Worm (Caenorhabditis elegans) whole organism, young adult: Measurements from ENCODE around the gene Y37E11AL.12.

Experiments used
- B0035.1 ChIP-seq: sonication (generic microtip); optimal IDR thresholded peaks from 2 replicates; lab custom pipeline; 2016; ENCODE audit warnings: missing genetic modification characterization, mild to moderate bottlenecking, missing compliant biosample characterization, missing genotype, missing genetic modification reagents
- F10E7.11 ChIP-seq: sonication (generic microtip); optimal IDR thresholded peaks from 2 replicates; lab custom pipeline; 2017; ENCODE audit warnings: mild to moderate bottlenecking, missing genetic modification characterization, moderate library complexity, missing compliant biosample characterization
- F37B4.10 ChIP-seq: fragments of 200-800 bp; sonication (Bioruptor generic); IDR thresholded peaks from 2 replicates; pipeline ENCODE4 v1.3.6; 2022; ENCODE audit warnings: missing genetic modification characterization, missing compliant biosample characterization
- F49E8.2 ChIP-seq: sonication (generic microtip); optimal IDR thresholded peaks from 3 replicates; lab custom pipeline; 2017; ENCODE audit warnings: missing genetic modification characterization, mild to moderate bottlenecking, missing compliant biosample characterization, antibody characterized with exemption, moderate library complexity; ENCODE audit not compliant: insufficient read depth
- F52B5.7 ChIP-seq: sonication (generic microtip); optimal IDR thresholded peaks from 2 replicates; lab custom pipeline; 2016; ENCODE audit warnings: mild to moderate bottlenecking, missing genetic modification characterization, missing compliant biosample characterization
- K11D2.4 ChIP-seq: fragments of 200-800 bp; sonication (Bioruptor generic); IDR thresholded peaks from 2 replicates; pipeline ENCODE4 v1.3.6; 2022; ENCODE audit warnings: missing genetic modification reagents, missing genetic modification characterization, missing compliant biosample characterization
- Y53G8AR.9 ChIP-seq: fragments of 200-800 bp; sonication (Bioruptor generic); conservative IDR thresholded peaks from 2 replicates; pipeline ENCODE4 v1.3.6; 2022; ENCODE audit warnings: missing genetic modification reagents, missing genetic modification characterization, missing compliant biosample characterization
- Y67H2A.10 ChIP-seq: fragments of 200-800 bp; sonication (Bioruptor generic); conservative IDR thresholded peaks from 2 replicates; pipeline ENCODE4 v1.3.6; 2022; ENCODE audit warnings: missing genetic modification reagents, missing genetic modification characterization, missing compliant biosample characterization
- ZK185.1 ChIP-seq: sonication (generic microtip); optimal IDR thresholded peaks from 2 replicates; lab custom pipeline; 2016; ENCODE audit warnings: mild to moderate bottlenecking, missing genetic modification characterization, missing compliant biosample characterization; ENCODE audit not compliant: poor library complexity, severe bottlenecking
- akir-1 ChIP-seq: fragments of 200-800 bp; sonication (Bioruptor generic); optimal IDR thresholded peaks from 2 replicates; lab custom pipeline; 2018; ENCODE audit warnings: mild to moderate bottlenecking, missing genetic modification characterization, moderate library complexity, missing compliant biosample characterization
- ama-1 ChIP-seq, 3 experiments: fragments of 150-350 bp in 1 of 3; sonication (generic microtip) in 2 of 3; optimal IDR thresholded peaks; 2 replicates each; lab custom pipeline; 2014 to 2018; ENCODE audit warnings: missing biosample characterization in 2 of 3, missing genetic modification characterization in 2 of 3, missing genetic modification reagents in 2 of 3
- aptf-3 ChIP-seq: fragments of 200-800 bp; sonication (Bioruptor generic); IDR thresholded peaks from 2 replicates; pipeline ENCODE4 v1.3.6; 2022; ENCODE audit warnings: missing genetic modification characterization, missing compliant biosample characterization
- attf-6 ChIP-seq: fragments of 200-800 bp; sonication (Bioruptor generic); IDR thresholded peaks from 2 replicates; pipeline ENCODE4 v1.3.6; 2022; ENCODE audit warnings: missing genetic modification reagents, missing genetic modification characterization, missing compliant biosample characterization
- bed-1 ChIP-seq: fragments of 200-800 bp; sonication (Bioruptor generic); IDR thresholded peaks from 2 replicates; pipeline ENCODE4 v1.3.6; 2022; ENCODE audit warnings: missing genetic modification reagents, missing genetic modification characterization, missing compliant biosample characterization
- bed-2 ChIP-seq: fragments of 200-800 bp; sonication (Bioruptor generic); IDR thresholded peaks from 2 replicates; pipeline ENCODE4 v1.3.6; 2022; ENCODE audit warnings: missing genetic modification reagents, missing genetic modification characterization, missing compliant biosample characterization
- cebp-1 ChIP-seq, 2 experiments: fragments of 200-800 bp in 1 of 2; sonication (Bioruptor generic) in 1 of 2; sonication (generic microtip) in 1 of 2; IDR thresholded peaks in 1 of 2; optimal IDR thresholded peaks in 1 of 2; 2 replicates each; pipeline versions ENCODE4 v1.3.6 to Lab custom; 2017 to 2022; ENCODE audit warnings: missing compliant biosample characterization in 2 of 2, missing genetic modification characterization in 2 of 2, mild to moderate bottlenecking in 1 of 2, missing genetic modification reagents in 1 of 2, moderate library complexity in 1 of 2
- ceh-79 ChIP-seq: sonication (generic microtip); optimal IDR thresholded peaks from 2 replicates; lab custom pipeline; 2017; ENCODE audit warnings: mild to moderate bottlenecking, missing genetic modification characterization, missing compliant biosample characterization
- ceh-91 ChIP-seq: fragments of 200-800 bp; sonication (Bioruptor generic); IDR thresholded peaks from 2 replicates; pipeline ENCODE4 v1.3.6; 2022; ENCODE audit warnings: missing genetic modification reagents, missing genetic modification characterization, missing compliant biosample characterization
- die-1 ChIP-seq: sonication (generic microtip); optimal IDR thresholded peaks from 2 replicates; lab custom pipeline; 2016; ENCODE audit warnings: missing genotype, mild to moderate bottlenecking, missing genetic modification characterization, missing compliant biosample characterization
- dpl-1 ChIP-seq: fragments of 150-350 bp; optimal IDR thresholded peaks from 2 replicates; lab custom pipeline; 2014; ENCODE audit warnings: missing biosample characterization, missing genetic modification reagents, missing genetic modification characterization
- efl-1 ChIP-seq: fragments of 150-350 bp; optimal IDR thresholded peaks from 2 replicates; lab custom pipeline; 2014; ENCODE audit warnings: missing biosample characterization, missing genetic modification reagents, missing genetic modification characterization
- egl-18 ChIP-seq: fragments of 200-800 bp; sonication (Bioruptor generic); IDR thresholded peaks from 2 replicates; pipeline ENCODE4 v1.3.6; 2022; ENCODE audit warnings: missing genetic modification reagents, missing genetic modification characterization, missing compliant biosample characterization
- egrh-3 ChIP-seq: fragments of 200-800 bp; sonication (Bioruptor generic); IDR thresholded peaks from 2 replicates; pipeline ENCODE4 v1.3.6; 2022; ENCODE audit warnings: missing genetic modification reagents, missing genetic modification characterization, missing compliant biosample characterization
- gei-17 ChIP-seq: fragments of 200-800 bp; sonication (Bioruptor generic); optimal IDR thresholded peaks from 2 replicates; lab custom pipeline; 2018; ENCODE audit warnings: mild to moderate bottlenecking, missing genetic modification characterization, missing compliant biosample characterization
- hmg-20 ChIP-seq: fragments of 200-800 bp; sonication (Bioruptor generic); IDR thresholded peaks from 2 replicates; pipeline ENCODE4 v1.3.6; 2022; ENCODE audit warnings: missing genetic modification reagents, missing genetic modification characterization, missing compliant biosample characterization
- let-526 ChIP-seq: fragments of 200-800 bp; sonication (Bioruptor generic); IDR thresholded peaks from 2 replicates; pipeline ENCODE4 v1.3.6; 2022; ENCODE audit warnings: missing genetic modification reagents, missing genetic modification characterization, missing compliant biosample characterization
- lin-40 ChIP-seq: sonication (generic microtip); optimal IDR thresholded peaks from 2 replicates; lab custom pipeline; 2016; ENCODE audit warnings: missing genetic modification characterization, mild to moderate bottlenecking, missing compliant biosample characterization, missing genotype, missing genetic modification reagents
- lin-54 ChIP-seq: fragments of 200-800 bp; sonication (Bioruptor generic); optimal IDR thresholded peaks from 2 replicates; lab custom pipeline; 2018; ENCODE audit warnings: mild to moderate bottlenecking, missing genetic modification characterization, missing compliant biosample characterization
- lir-1 ChIP-seq: fragments of 200-800 bp; sonication (Bioruptor generic); conservative IDR thresholded peaks from 2 replicates; pipeline ENCODE4 v1.3.6; 2022; ENCODE audit warnings: missing genetic modification reagents, missing genetic modification characterization, missing compliant biosample characterization
- lsl-1 ChIP-seq: fragments of 200-800 bp; sonication (Bioruptor generic); optimal IDR thresholded peaks from 2 replicates; lab custom pipeline; 2018; ENCODE audit warnings: mild to moderate bottlenecking, missing genetic modification characterization, moderate library complexity, missing compliant biosample characterization
- lsy-27 ChIP-seq: sonication (generic microtip); optimal IDR thresholded peaks from 2 replicates; lab custom pipeline; 2017; ENCODE audit warnings: missing genetic modification characterization, mild to moderate bottlenecking, missing compliant biosample characterization, antibody characterized with exemption, missing genotype, borderline replicate concordance; ENCODE audit not compliant: insufficient read depth
- madf-10 ChIP-seq: sonication (generic microtip); optimal IDR thresholded peaks from 2 replicates; lab custom pipeline; 2016; ENCODE audit warnings: mild to moderate bottlenecking, missing genetic modification characterization, missing compliant biosample characterization
- madf-6 ChIP-seq: fragments of 200-800 bp; sonication (Bioruptor generic); IDR thresholded peaks from 2 replicates; pipeline ENCODE4 v1.3.6; 2022; ENCODE audit warnings: missing genetic modification reagents, missing genetic modification characterization, missing compliant biosample characterization
- madf-8 ChIP-seq: fragments of 200-800 bp; sonication (Bioruptor generic); conservative IDR thresholded peaks from 2 replicates; pipeline ENCODE4 v1.3.6; 2022; ENCODE audit warnings: missing genetic modification reagents, missing genetic modification characterization, missing compliant biosample characterization
- nfyb-1 ChIP-seq: fragments of 200-800 bp; sonication (Bioruptor generic); IDR thresholded peaks from 2 replicates; pipeline ENCODE4 v1.3.6; 2022; ENCODE audit warnings: missing genetic modification reagents, missing genetic modification characterization, missing compliant biosample characterization
- nhr-90 ChIP-seq: sonication (generic microtip); optimal IDR thresholded peaks from 2 replicates; lab custom pipeline; 2016; ENCODE audit warnings: missing genotype, mild to moderate bottlenecking, missing genetic modification characterization, missing compliant biosample characterization
- pha-4 ChIP-seq: fragments of 150-350 bp; sonication (generic microtip); optimal IDR thresholded peaks from 2 replicates; lab custom pipeline; 2014; ENCODE audit warnings: missing biosample characterization, missing genetic modification reagents, missing genetic modification characterization
- repo-1 ChIP-seq: sonication (generic microtip); optimal IDR thresholded peaks from 2 replicates; lab custom pipeline; 2017; ENCODE audit warnings: mild to moderate bottlenecking, missing genetic modification characterization, missing compliant biosample characterization
- sea-2 ChIP-seq: fragments of 200-800 bp; sonication (Bioruptor generic); IDR thresholded peaks from 2 replicates; pipeline ENCODE4 v1.3.6; 2022; ENCODE audit warnings: missing genetic modification characterization, missing compliant biosample characterization
- snpc-1.3 ChIP-seq: sonication (generic microtip); optimal IDR thresholded peaks from 2 replicates; lab custom pipeline; 2017; ENCODE audit warnings: missing genetic modification characterization, mild to moderate bottlenecking, missing compliant biosample characterization, antibody characterized with exemption, moderate library complexity, missing genotype, missing genetic modification reagents; ENCODE audit not compliant: insufficient read depth
- tbp1 ChIP-seq: fragments of 200-800 bp; sonication (Bioruptor generic); optimal IDR thresholded peaks from 2 replicates; lab custom pipeline; 2018; ENCODE audit warnings: mild to moderate bottlenecking, missing genetic modification characterization, missing compliant biosample characterization
- tbx-9 ChIP-seq: sonication (generic microtip); optimal IDR thresholded peaks from 2 replicates; lab custom pipeline; 2016; ENCODE audit warnings: borderline replicate concordance, missing genetic modification characterization, inconsistent platforms, missing compliant biosample characterization
- ztf-22 ChIP-seq: fragments of 200-800 bp; sonication (Bioruptor generic); optimal IDR thresholded peaks from 2 replicates; lab custom pipeline; 2018; ENCODE audit warnings: mild to moderate bottlenecking, missing genetic modification characterization, moderate library complexity, missing compliant biosample characterization
- ztf-25 ChIP-seq: fragments of 200-800 bp; sonication (Bioruptor generic); IDR thresholded peaks from 2 replicates; pipeline ENCODE4 v1.3.6; 2022; ENCODE audit warnings: missing genetic modification reagents, missing genetic modification characterization, missing compliant biosample characterization
- ztf-26 ChIP-seq: sonication (generic microtip); optimal IDR thresholded peaks from 2 replicates; lab custom pipeline; 2017; ENCODE audit warnings: missing genetic modification characterization, missing compliant biosample characterization
- ztf-3 ChIP-seq: fragments of 200-800 bp; sonication (Bioruptor generic); optimal IDR thresholded peaks from 2 replicates; lab custom pipeline; 2018; ENCODE audit warnings: mild to moderate bottlenecking, missing genetic modification characterization, missing compliant biosample characterization
- ztf-6 ChIP-seq: fragments of 200-800 bp; sonication (Bioruptor generic); IDR thresholded peaks from 2 replicates; pipeline ENCODE4 v1.3.6; 2022; ENCODE audit warnings: missing genetic modification reagents, missing genetic modification characterization, missing compliant biosample characterization

Y37E11AL.12 gene

DNA sequence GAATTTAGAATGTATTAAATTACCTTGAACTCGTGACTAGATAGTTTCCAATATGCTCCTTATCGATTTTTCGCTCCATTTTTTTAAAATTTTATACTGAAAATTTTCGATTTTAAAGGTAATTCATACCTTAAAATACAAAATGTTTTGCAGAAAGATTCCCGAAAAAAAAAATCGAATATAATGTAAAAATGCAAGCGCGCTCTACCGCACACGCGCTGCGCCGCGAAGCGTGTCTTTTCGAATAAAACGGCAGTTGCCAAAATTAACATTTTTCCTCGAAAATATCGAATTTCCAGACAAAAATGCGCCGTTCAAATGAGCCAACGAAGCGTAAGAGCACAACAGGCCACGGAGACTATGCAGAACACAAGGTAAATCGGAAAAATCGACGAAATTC is 7.2 kb downstream of the Y37E11AL.12 start, which contains the start of the genes taf-6.2 and Y37E11AL.3 (continued):
- no peak for TF ChIP-seq ztf-6 (GFP tag; lab: Robert Waterston, UW)
- no peak for TF ChIP-seq bed-2 (GFP tag; lab: Robert Waterston, UW)
- peak; percentile 22 for TF ChIP-seq dpl-1 (GFP tag; lab: Kevin White, UChicago)
- TF ChIP-seq madf-8 (GFP tag; lab: Robert Waterston, UW), result no peak
- TF ChIP-seq ztf-26 (tag; lab: Kevin White, UChicago), result no peak
- no peak for TF ChIP-seq bed-1 (GFP tag; lab: Robert Waterston, UW)
- no peak for TF ChIP-seq attf-6 (GFP tag; lab: Robert Waterston, UW)
- no peak for TF ChIP-seq madf-10 (tag; lab: Kevin White, UChicago)
- TF ChIP-seq egrh-3 (GFP tag; lab: Robert Waterston, UW), result no peak
- peak; percentile 20 for TF ChIP-seq efl-1 (GFP tag; lab: Kevin White, UChicago)
- no peak for TF ChIP-seq ztf-25 (GFP tag; lab: Robert Waterston, UW)
- peak; percentile 9 for TF ChIP-seq lsl-1
- peak; percentile 65 for TF ChIP-seq lin-54 (GFP tag; lab: Kevin White, UChicago)
- no peak for TF ChIP-seq cebp-1 (GFP tag; IDR thresholded peaks at IDR 0.05; lab: Robert Waterston, UW)
- TF ChIP-seq cebp-1 (tag; optimal IDR thresholded peaks at IDR 0.05; lab: Kevin White, UChicago), result no peak
- no peak for TF ChIP-seq ztf-22 (GFP tag; lab: Kevin White, UChicago)
- TF ChIP-seq Y67H2A.10 (GFP tag; lab: Robert Waterston, UW), result no peak
- no peak for TF ChIP-seq lsy-27 (tag; lab: Kevin White, UChicago)
- TF ChIP-seq ama-1 (optimal IDR thresholded peaks at IDR 0.05; lab: Kevin White, UChicago), result no peak
- TF ChIP-seq ama-1 (GFP tag; optimal IDR thresholded peaks at IDR 0.05; lab: Kevin White, UChicago), result no peak
- TF ChIP-seq F49E8.2 (tag; lab: Kevin White, UChicago), result no peak
- TF ChIP-seq gei-17 (GFP tag; lab: Kevin White, UChicago), result no peak
- TF ChIP-seq repo-1 (tag; lab: Kevin White, UChicago), result no peak
- no peak for TF ChIP-seq aptf-3 (GFP tag; lab: Robert Waterston, UW)
- TF ChIP-seq nhr-90, result no peak
- no peak for TF ChIP-seq egl-18 (GFP tag; lab: Robert Waterston, UW)
- TF ChIP-seq snpc-1.3 (tag; lab: Kevin White, UChicago), result no peak
- no peak for TF ChIP-seq tbx-9
- no peak for TF ChIP-seq die-1 (tag; lab: Kevin White, UChicago)
- no peak for TF ChIP-seq ceh-91 (GFP tag; lab: Robert Waterston, UW)
- no peak for TF ChIP-seq hmg-20 (GFP tag; lab: Robert Waterston, UW)
- TF ChIP-seq tbp1 (GFP tag; lab: Kevin White, UChicago), result peak; percentile 19
- TF ChIP-seq nfyb-1, result no peak
- no peak for TF ChIP-seq Y53G8AR.9 (GFP tag; lab: Robert Waterston, UW)
- TF ChIP-seq akir-1 (GFP tag; lab: Kevin White, UChicago), result no peak
- no peak for TF ChIP-seq lin-40 (tag; lab: Kevin White, UChicago)
- no peak for TF ChIP-seq ztf-3 (GFP tag; lab: Kevin White, UChicago)
- TF ChIP-seq sea-2, result no peak
- TF ChIP-seq lir-1 (GFP tag; lab: Robert Waterston, UW), result no peak
- TF ChIP-seq F37B4.10 (GFP tag; lab: Robert Waterston, UW), result no peak
- no peak for TF ChIP-seq ceh-79 (tag; lab: Kevin White, UChicago)
- no peak for TF ChIP-seq ZK185.1 (tag; lab: Kevin White, UChicago)
- no peak for TF ChIP-seq madf-6 (GFP tag; lab: Robert Waterston, UW)
- no peak for TF ChIP-seq F52B5.7 (tag; lab: Kevin White, UChicago)
- TF ChIP-seq B0035.1 (tag; lab: Kevin White, UChicago), result no peak
- TF ChIP-seq let-526 (GFP tag; lab: Robert Waterston, UW), result no peak
- no peak for TF ChIP-seq K11D2.4 (GFP tag; lab: Robert Waterston, UW)
- TF ChIP-seq pha-4, result no peak
- TF ChIP-seq F10E7.11 (tag; lab: Kevin White, UChicago), result no peak
